Worm (Caenorhabditis elegans) whole organism, L4 larva: ENCODE measurements around the gene F22F7.7.

ENCODE experiments used
- ama-1 ChIP-seq: fragments of 150-350 bp; optimal IDR thresholded peaks from 2 replicates; lab custom pipeline; 2014; ENCODE audit warnings: inconsistent platforms, mixed read lengths
- attf-4 ChIP-seq: sonication (generic microtip); optimal IDR thresholded peaks from 3 replicates; lab custom pipeline; 2017; ENCODE audit warnings: missing biosample characterization, missing genetic modification characterization
- lin-39 ChIP-seq: fragments of 150-350 bp; optimal IDR thresholded peaks from 2 replicates; lab custom pipeline; 2014; ENCODE audit warnings: missing biosample characterization, missing genetic modification reagents, missing genetic modification characterization
- mep-1 ChIP-seq: fragments of 150-350 bp; sonication (generic microtip); optimal IDR thresholded peaks from 3 replicates; lab custom pipeline; 2014; ENCODE audit warnings: missing biosample characterization, missing genetic modification characterization
- spr-1 ChIP-seq: sonication (generic microtip); optimal IDR thresholded peaks from 2 replicates; lab custom pipeline; 2016; ENCODE audit warnings: mild to moderate bottlenecking, missing genetic modification characterization, missing compliant biosample characterization
- unc-39 ChIP-seq: sonication (generic microtip); optimal IDR thresholded peaks from 2 replicates; lab custom pipeline; 2017; ENCODE audit warnings: missing biosample characterization, missing genetic modification characterization
- unc-62 ChIP-seq, 3 experiments: fragments of 150-350 bp in 1 of 3; sonication (generic microtip); optimal IDR thresholded peaks in 2 of 3; peaks in 1 of 3; 1 replicate in 1 of 3; 2 replicates in 2 of 3; lab custom pipeline; 2014 to 2017; ENCODE audit warnings: missing biosample characterization in 3 of 3, missing genetic modification characterization in 3 of 3, missing genetic modification reagents in 3 of 3, missing genotype in 1 of 3
- ztf-11 ChIP-seq: fragments of 150-350 bp; optimal IDR thresholded peaks from 2 replicates; lab custom pipeline; 2014; ENCODE audit warnings: missing biosample characterization, missing genetic modification characterization

DNA sequence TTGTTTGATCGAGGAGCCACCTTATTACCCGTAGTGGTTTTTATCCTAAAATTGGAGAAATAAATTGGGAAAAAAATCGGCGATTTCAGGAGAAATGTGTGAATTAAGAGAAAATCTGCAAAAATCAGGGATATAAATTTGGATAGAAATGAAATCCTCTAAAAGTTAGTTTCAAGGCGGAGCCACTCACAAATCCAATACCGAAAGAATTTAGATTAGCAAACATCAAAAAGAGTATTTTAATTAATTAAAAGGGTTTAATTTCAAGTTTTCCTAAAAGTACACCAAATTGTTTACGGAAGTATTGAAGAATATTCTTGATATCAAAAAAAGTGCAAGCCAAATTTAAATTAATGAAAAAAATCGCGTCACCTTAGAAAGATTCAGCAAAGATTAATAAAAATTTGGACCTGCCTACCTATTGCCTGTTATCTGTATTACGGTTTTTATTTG, 17.9 kb downstream of the F22F7.7 start, which contains the start of gene F22F7.8:
- no peak for TF ChIP-seq lin-39
- TF ChIP-seq unc-62 (GFP tag; optimal IDR thresholded peaks at IDR 0.05 in 1 of 2; lab: Kevin White, UChicago) = no peak
- TF ChIP-seq unc-62 (tag; optimal IDR thresholded peaks at IDR 0.05; lab: Kevin White, UChicago) = no peak
- no peak for TF ChIP-seq attf-4 (tag; lab: Kevin White, UChicago)
- TF ChIP-seq ama-1 (lab: Kevin White, UChicago) = no peak
- TF ChIP-seq mep-1 (tag; lab: Kevin White, UChicago) = no peak
- no peak for TF ChIP-seq unc-39 (tag; lab: Kevin White, UChicago)
- no peak for TF ChIP-seq ztf-11 (tag; lab: Kevin White, UChicago)
- no peak for TF ChIP-seq spr-1 (tag; lab: Kevin White, UChicago)
